Worm (Caenorhabditis elegans) whole organism, midembryonic: ENCODE results near the gene F09E5.7.
A peak's percentile ranks its signal among the peaks of the same experiment; 100 is the strongest.

ENCODE experiments used
- T22C8.4 ChIP-seq: fragments of 200-800 bp; sonication (Bioruptor generic); IDR thresholded peaks from 2 replicates; pipeline ENCODE4 v1.3.6; 2022; ENCODE audit warnings: missing genetic modification characterization, missing compliant biosample characterization
- cog-1 ChIP-seq: sonication (generic microtip); optimal IDR thresholded peaks from 2 replicates; lab custom pipeline; 2016; ENCODE audit warnings: missing genetic modification characterization, missing compliant biosample characterization
- flt-1 ChIP-seq: fragments of 200-800 bp; sonication (Bioruptor generic); IDR thresholded peaks from 2 replicates; pipeline ENCODE4 v1.3.6; 2022; ENCODE audit warnings: missing genetic modification characterization, missing compliant biosample characterization
- klf-2 ChIP-seq: fragments of 200-800 bp; sonication (Bioruptor generic); conservative IDR thresholded peaks from 2 replicates; pipeline ENCODE4 v1.3.6; 2022; ENCODE audit warnings: missing genetic modification reagents, missing genetic modification characterization, missing compliant biosample characterization
- med-1 ChIP-seq: sonication (generic microtip); optimal IDR thresholded peaks from 2 replicates; lab custom pipeline; 2017; ENCODE audit warnings: missing genetic modification characterization, mild to moderate bottlenecking, missing compliant biosample characterization, antibody characterized with exemption, missing genetic modification reagents; ENCODE audit not compliant: insufficient read depth
- ref-1 ChIP-seq: fragments of 200-800 bp; sonication (Bioruptor generic); conservative IDR thresholded peaks from 2 replicates; pipeline ENCODE4 v1.3.6; 2022; ENCODE audit warnings: missing genetic modification reagents, missing genetic modification characterization, missing compliant biosample characterization
- tab-1 ChIP-seq: fragments of 200-800 bp; sonication (Bioruptor generic); IDR thresholded peaks from 2 replicates; pipeline ENCODE4 v1.3.6; 2022; ENCODE audit warnings: missing genetic modification characterization, missing compliant biosample characterization
- ztf-23 ChIP-seq: fragments of 200-800 bp; sonication (Bioruptor generic); IDR thresholded peaks from 2 replicates; pipeline ENCODE4 v1.3.6; 2022; ENCODE audit warnings: missing genetic modification reagents, missing genetic modification characterization, missing compliant biosample characterization
- ztf-29 ChIP-seq: fragments of 200-800 bp; sonication (Bioruptor generic); IDR thresholded peaks from 2 replicates; pipeline ENCODE4 v1.3.6; 2022; ENCODE audit warnings: missing genetic modification reagents, missing genetic modification characterization, missing compliant biosample characterization

F09E5.7 gene

ce11 chrII:5340672-5341568, 11.0 kb upstream of the F09E5.7 start:
- no peak for TF ChIP-seq cog-1 (tag; lab: Kevin White, UChicago)

ce11 chrII:5341573-5341972, 10.3 kb upstream of the F09E5.7 start:
- TF ChIP-seq klf-2 (GFP tag; lab: Robert Waterston, UW) (no peak), ztf-29 (GFP tag; lab: Robert Waterston, UW) (no peak), flt-1 (no peak), cog-1 (tag; lab: Kevin White, UChicago) (no peak), T22C8.4 (GFP tag; lab: Robert Waterston, UW) (no peak), ztf-23 (GFP tag; lab: Robert Waterston, UW) (no peak), tab-1 (no peak), med-1 (GFP tag; lab: Kevin White, UChicago) (no peak), ref-1 (GFP tag; lab: Robert Waterston, UW) (no peak)

- TF ChIP-seq tab-1 (no peak), ztf-29 (GFP tag; lab: Robert Waterston, UW) (no peak), cog-1 (tag; lab: Kevin White, UChicago) (no peak), med-1 (GFP tag; lab: Kevin White, UChicago) (no peak), ref-1 (GFP tag; lab: Robert Waterston, UW) (no peak), ztf-23 (GFP tag; lab: Robert Waterston, UW) (no peak), T22C8.4 (GFP tag; lab: Robert Waterston, UW) (no peak), flt-1 (no peak), klf-2 (GFP tag; lab: Robert Waterston, UW) (no peak)
Measured at ce11 chrII:5342412-5342811, 9.5 kb upstream of the F09E5.7 start.

ce11 chrII:5344775-5345174, 7.1 kb upstream of the F09E5.7 start, which contains the start of gene F09E5.14:
Gene F09E5.14 (minus strand): TSS chrII:5344875.
- no peak for TF ChIP-seq T22C8.4 (GFP tag; lab: Robert Waterston, UW)
- TF ChIP-seq med-1 (GFP tag; lab: Kevin White, UChicago), result no peak
- no peak for TF ChIP-seq tab-1
- no peak for TF ChIP-seq ref-1 (GFP tag; lab: Robert Waterston, UW)

- TF ChIP-seq klf-2 (GFP tag; lab: Robert Waterston, UW), result peak; percentile 81
- TF ChIP-seq tab-1, result peak; percentile 81
- TF ChIP-seq flt-1, result peak; percentile 87
- peak; percentile 92 for TF ChIP-seq ztf-23 (GFP tag; lab: Robert Waterston, UW)
- peak; percentile 75 for TF ChIP-seq ztf-29 (GFP tag; lab: Robert Waterston, UW)
Measured at ce11 chrII:5346350-5346749, 5.5 kb upstream of the F09E5.7 start.

- peak; percentile 81; the same call in 1 of the 2 replicates for TF ChIP-seq flt-1
- 0 out of 2 replicates have a peak, but pooled peaks have one; percentile 45 for TF ChIP-seq tab-1
- peak; percentile 84 for TF ChIP-seq ztf-23 (GFP tag; lab: Robert Waterston, UW)
- TF ChIP-seq klf-2 (GFP tag; lab: Robert Waterston, UW), result 0 out of 2 replicates have a peak, but pooled peaks have one; percentile 55
Measured at ce11 chrII:5350357-5350756, 1.5 kb upstream of the F09E5.7 start, which contains the start of gene F09E5.8. Gene F09E5.8 (plus strand): TSS chrII:5350669.

- TF ChIP-seq ztf-23 (GFP tag; lab: Robert Waterston, UW) (no peak), ref-1 (GFP tag; lab: Robert Waterston, UW) (no peak), ztf-29 (GFP tag; lab: Robert Waterston, UW) (no peak), T22C8.4 (GFP tag; lab: Robert Waterston, UW) (no peak), med-1 (GFP tag; lab: Kevin White, UChicago) (no peak), flt-1 (no peak), tab-1 (no peak), klf-2 (GFP tag; lab: Robert Waterston, UW) (no peak), cog-1 (tag; lab: Kevin White, UChicago) (no peak)
Measured at ce11 chrII:5353642-5354041, 1.7 kb downstream of the F09E5.7 start.

- TF ChIP-seq T22C8.4 (GFP tag; lab: Robert Waterston, UW), result no peak
Measured at ce11 chrII:5355384-5355783, 3.5 kb downstream of the F09E5.7 start, which contains the start of gene srg-69. Gene srg-69 (plus strand): TSS chrII:5355684.

ce11 chrII:5358137-5358745, 6.3 kb downstream of the F09E5.7 start, which contains the start of the genes F09E5.11 and bmy-1:
Gene F09E5.11 (minus strand): TSS chrII:5358187.
Gene bmy-1 (plus strand): TSS chrII:5358695.
- TF ChIP-seq ztf-29 (GFP tag; lab: Robert Waterston, UW), result no peak
- peak; percentile 81 for TF ChIP-seq flt-1
- no peak for TF ChIP-seq ref-1 (GFP tag; lab: Robert Waterston, UW)
- peak; percentile 84 for TF ChIP-seq ztf-23 (GFP tag; lab: Robert Waterston, UW)
- peak; percentile 10 for TF ChIP-seq med-1 (GFP tag; lab: Kevin White, UChicago)
- TF ChIP-seq cog-1 (tag; lab: Kevin White, UChicago), result peak; percentile 44
- TF ChIP-seq klf-2 (GFP tag; lab: Robert Waterston, UW), result peak; percentile 64; the same call in 1 of the 2 replicates
- TF ChIP-seq tab-1, result no peak
- no peak; the same call in 1 of the 2 replicates for TF ChIP-seq T22C8.4 (GFP tag; lab: Robert Waterston, UW)
